Worm (Caenorhabditis elegans) whole organism, L3 larva: Measurements from ENCODE around the gene let-711.
A peak's percentile ranks its signal among the peaks of the same experiment; 100 is the strongest.

Experiments
- R02D3.7 ChIP-seq: fragments of 150-350 bp; optimal IDR thresholded peaks from 2 replicates; lab custom pipeline; 2014; ENCODE audit warnings: missing biosample characterization, missing genetic modification characterization
- ZK546.5 ChIP-seq: sonication (generic microtip); optimal IDR thresholded peaks from 2 replicates; lab custom pipeline; 2017; ENCODE audit warnings: missing biosample characterization, missing genetic modification characterization
- aly-2 ChIP-seq: fragments of 150-350 bp; optimal IDR thresholded peaks from 2 replicates; lab custom pipeline; 2014; ENCODE audit warnings: missing biosample characterization, missing genetic modification characterization
- ama-1 ChIP-seq: fragments of 150-350 bp; optimal IDR thresholded peaks from 2 replicates; lab custom pipeline; 2018
- ceh-16 ChIP-seq: sonication (generic microtip); optimal IDR thresholded peaks from 2 replicates; lab custom pipeline; 2017; ENCODE audit warnings: missing biosample characterization, missing genetic modification characterization
- ceh-28 ChIP-seq: fragments of 150-350 bp; optimal IDR thresholded peaks from 2 replicates; lab custom pipeline; 2014; ENCODE audit warnings: missing biosample characterization, missing genetic modification reagents, missing genetic modification characterization
- ceh-82 ChIP-seq: fragments of 150-350 bp; optimal IDR thresholded peaks from 2 replicates; lab custom pipeline; 2014; ENCODE audit warnings: missing biosample characterization, missing genetic modification characterization
- daf-12 ChIP-seq: fragments of 150-350 bp; optimal IDR thresholded peaks from 2 replicates; lab custom pipeline; 2014; ENCODE audit warnings: missing biosample characterization, missing genetic modification reagents, missing genetic modification characterization
- egl-27 ChIP-seq: sonication (generic microtip); optimal IDR thresholded peaks from 4 replicates; lab custom pipeline; 2017; ENCODE audit warnings: missing biosample characterization, missing genetic modification reagents, missing genetic modification characterization
- egl-5 ChIP-seq: fragments of 150-350 bp; optimal IDR thresholded peaks from 2 replicates; lab custom pipeline; 2017; ENCODE audit warnings: missing biosample characterization, missing genetic modification reagents, missing genetic modification characterization, inconsistent platforms
- elt-1 ChIP-seq: fragments of 150-350 bp; optimal IDR thresholded peaks from 2 replicates; lab custom pipeline; 2014; ENCODE audit warnings: missing biosample characterization, missing genetic modification characterization
- elt-2 ChIP-seq: sonication (generic microtip); optimal IDR thresholded peaks from 2 replicates; lab custom pipeline; 2016; ENCODE audit warnings: missing genetic modification reagents, mild to moderate bottlenecking, missing genetic modification characterization, missing compliant biosample characterization
- elt-3 ChIP-seq, 3 experiments: fragments of 150-350 bp in 1 of 3; sonication (generic microtip) in 2 of 3; optimal IDR thresholded peaks; 2 replicates in 2 of 3; 4 replicates in 1 of 3; lab custom pipeline; 2014 to 2017; ENCODE audit warnings: missing biosample characterization in 3 of 3, missing genetic modification characterization in 3 of 3
- eor-1 ChIP-seq, 2 experiments: fragments of 150-350 bp; optimal IDR thresholded peaks; 2 replicates each; lab custom pipeline; 2014 to 2018; ENCODE audit warnings: missing biosample characterization in 2 of 2, missing genetic modification characterization in 2 of 2
- fkh-10 ChIP-seq: sonication (generic microtip); optimal IDR thresholded peaks from 2 replicates; lab custom pipeline; 2017; ENCODE audit warnings: missing biosample characterization, missing genetic modification reagents, missing genetic modification characterization
- fkh-2 ChIP-seq: fragments of 150-350 bp; optimal IDR thresholded peaks from 2 replicates; lab custom pipeline; 2014; ENCODE audit warnings: missing biosample characterization, missing genetic modification reagents, missing genetic modification characterization
- fos-1 ChIP-seq: fragments of 150-350 bp; optimal IDR thresholded peaks from 2 replicates; lab custom pipeline; 2014; ENCODE audit warnings: missing biosample characterization, missing genetic modification characterization
- hmg-11 ChIP-seq: sonication (generic microtip); optimal IDR thresholded peaks from 2 replicates; lab custom pipeline; 2016; ENCODE audit warnings: missing genetic modification characterization, missing compliant biosample characterization
- jun-1 ChIP-seq: fragments of 150-350 bp; optimal IDR thresholded peaks from 2 replicates; lab custom pipeline; 2014; ENCODE audit warnings: missing biosample characterization, missing genetic modification reagents, missing genetic modification characterization
- lin-15B ChIP-seq: fragments of 150-350 bp; optimal IDR thresholded peaks from 2 replicates; lab custom pipeline; 2014; ENCODE audit warnings: missing biosample characterization, missing genetic modification characterization
- lin-39 ChIP-seq: fragments of 150-350 bp; optimal IDR thresholded peaks from 2 replicates; lab custom pipeline; 2018; ENCODE audit warnings: missing biosample characterization, missing genetic modification reagents, missing genetic modification characterization
- lsy-12 ChIP-seq: sonication (generic microtip); optimal IDR thresholded peaks from 2 replicates; lab custom pipeline; 2016; ENCODE audit warnings: mild to moderate bottlenecking, missing genetic modification characterization, missing compliant biosample characterization
- mdl-1 ChIP-seq: fragments of 150-350 bp; optimal IDR thresholded peaks from 2 replicates; lab custom pipeline; 2014; ENCODE audit warnings: missing biosample characterization, missing genetic modification characterization
- mml-1 ChIP-seq: fragments of 150-350 bp; sonication (generic microtip); optimal IDR thresholded peaks from 3 replicates; lab custom pipeline; 2014; ENCODE audit warnings: missing biosample characterization, missing genetic modification characterization
- nfya-1 ChIP-seq: sonication (generic microtip); optimal IDR thresholded peaks from 2 replicates; lab custom pipeline; 2017; ENCODE audit warnings: missing genetic modification characterization, mild to moderate bottlenecking, missing compliant biosample characterization, antibody characterized with exemption, moderate library complexity; ENCODE audit not compliant: insufficient read depth
- nhr-12 ChIP-seq: fragments of 150-350 bp; optimal IDR thresholded peaks from 2 replicates; lab custom pipeline; 2014; ENCODE audit warnings: missing biosample characterization, missing genetic modification characterization
- nhr-23 ChIP-seq: fragments of 150-350 bp; optimal IDR thresholded peaks from 2 replicates; lab custom pipeline; 2014; ENCODE audit warnings: missing biosample characterization, missing genetic modification reagents, missing genetic modification characterization
- nhr-237 ChIP-seq: fragments of 150-350 bp; optimal IDR thresholded peaks from 2 replicates; lab custom pipeline; 2014; ENCODE audit warnings: missing biosample characterization, missing genetic modification characterization
- nhr-25 ChIP-seq: sonication (generic microtip); optimal IDR thresholded peaks from 2 replicates; lab custom pipeline; 2017; ENCODE audit warnings: missing biosample characterization, missing genetic modification characterization
- nhr-28 ChIP-seq: fragments of 150-350 bp; optimal IDR thresholded peaks from 2 replicates; lab custom pipeline; 2014; ENCODE audit warnings: missing biosample characterization, missing genetic modification characterization
- nhr-43 ChIP-seq: sonication (generic microtip); optimal IDR thresholded peaks from 2 replicates; lab custom pipeline; 2016; ENCODE audit warnings: mild to moderate bottlenecking, missing genetic modification characterization, missing compliant biosample characterization; ENCODE audit not compliant: poor library complexity, severe bottlenecking
- nhr-76 ChIP-seq: fragments of 150-350 bp; sonication (generic microtip); optimal IDR thresholded peaks from 5 replicates; lab custom pipeline; 2014; ENCODE audit warnings: missing biosample characterization, missing genetic modification characterization
- nhr-77 ChIP-seq: fragments of 150-350 bp; optimal IDR thresholded peaks from 2 replicates; lab custom pipeline; 2014; ENCODE audit warnings: missing biosample characterization, missing genetic modification characterization
- pha-4 ChIP-seq: fragments of 150-350 bp; optimal IDR thresholded peaks from 2 replicates; lab custom pipeline; 2014; ENCODE audit warnings: missing biosample characterization, missing genetic modification reagents, missing genetic modification characterization
- pqm-1 ChIP-seq: fragments of 150-350 bp; optimal IDR thresholded peaks from 2 replicates; lab custom pipeline; 2017; ENCODE audit warnings: missing biosample characterization, missing genetic modification characterization, inconsistent platforms
- sea-2 ChIP-seq: fragments of 150-350 bp; sonication (generic microtip); optimal IDR thresholded peaks from 4 replicates; lab custom pipeline; 2014; ENCODE audit warnings: missing biosample characterization, missing genetic modification reagents, missing genetic modification characterization
- skn-1 ChIP-seq: fragments of 150-350 bp; optimal IDR thresholded peaks from 2 replicates; lab custom pipeline; 2014; ENCODE audit warnings: missing biosample characterization, missing genetic modification characterization
- snpc-4 ChIP-seq: fragments of 150-350 bp; optimal IDR thresholded peaks from 2 replicates; lab custom pipeline; 2014; ENCODE audit warnings: missing biosample characterization, missing genetic modification characterization
- tbx-2 ChIP-seq: sonication (generic microtip); optimal IDR thresholded peaks from 2 replicates; lab custom pipeline; 2016; ENCODE audit warnings: mild to moderate bottlenecking, missing genetic modification characterization, missing compliant biosample characterization
- unc-39 ChIP-seq: sonication (generic microtip); optimal IDR thresholded peaks from 4 replicates; lab custom pipeline; 2017; ENCODE audit warnings: missing biosample characterization, missing genetic modification characterization
- unc-62 ChIP-seq: fragments of 150-350 bp; sonication (generic microtip); optimal IDR thresholded peaks from 4 replicates; lab custom pipeline; 2014; ENCODE audit warnings: missing biosample characterization, missing genetic modification reagents, missing genetic modification characterization
- zag-1 ChIP-seq: fragments of 150-350 bp; optimal IDR thresholded peaks from 2 replicates; lab custom pipeline; 2014; ENCODE audit warnings: missing biosample characterization, missing genetic modification characterization
- ztf-11 ChIP-seq: fragments of 150-350 bp; optimal IDR thresholded peaks from 2 replicates; lab custom pipeline; 2014; ENCODE audit warnings: missing biosample characterization, missing genetic modification characterization
- ztf-4 ChIP-seq: fragments of 150-350 bp; optimal IDR thresholded peaks from 2 replicates; lab custom pipeline; 2014; ENCODE audit warnings: missing biosample characterization, missing genetic modification characterization

Gene let-711

DNA sequence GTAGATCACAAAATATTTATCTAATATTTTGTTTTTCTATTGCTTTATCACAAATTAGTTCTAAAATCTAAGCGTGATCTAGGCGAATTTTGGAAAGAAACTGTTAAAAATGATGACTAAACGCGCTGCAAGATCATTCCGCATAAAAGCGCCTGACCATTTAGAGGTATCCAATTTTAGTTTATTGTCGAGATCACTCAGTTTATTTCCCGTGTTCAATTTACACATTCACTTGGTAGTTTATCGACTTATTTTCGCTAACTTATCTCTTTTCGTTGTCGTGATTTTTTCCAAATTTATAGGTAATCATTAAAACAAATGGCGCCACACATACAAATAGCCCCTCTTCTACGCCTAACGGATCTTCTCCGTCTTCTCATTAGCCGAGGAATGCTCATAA lies 40.1 kb upstream of the let-711 start, which contains the start of gene T07E3.2:
Gene T07E3.2 (plus strand): TSS at position 301 of the 400 bp plus-strand sequence.
- TF ChIP-seq R02D3.7 (tag; lab: Kevin White, UChicago), result no peak
- no peak for TF ChIP-seq nhr-77
- no peak for TF ChIP-seq nhr-28 (tag; lab: Kevin White, UChicago)
- TF ChIP-seq unc-39 (tag; lab: Kevin White, UChicago), result no peak
- no peak for TF ChIP-seq nhr-237 (tag; lab: Kevin White, UChicago)
- TF ChIP-seq aly-2 (tag; lab: Kevin White, UChicago), result no peak
- no peak for TF ChIP-seq lin-39
- TF ChIP-seq ama-1 (lab: Kevin White, UChicago), result no peak
- TF ChIP-seq ZK546.5, result no peak
- no peak for TF ChIP-seq ceh-82 (tag; lab: Kevin White, UChicago)
- TF ChIP-seq sea-2 (GFP tag; lab: Kevin White, UChicago), result no peak
- TF ChIP-seq hmg-11 (tag; lab: Kevin White, UChicago), result no peak
- no peak for TF ChIP-seq lin-15B
- no peak for TF ChIP-seq ceh-16
- TF ChIP-seq elt-1 (tag; lab: Kevin White, UChicago), result no peak

- no peak for TF ChIP-seq nhr-23 (tag; lab: Kevin White, UChicago)
These were observed 34.1 kb upstream of the let-711 start, which contains the start of gene pdf-1 for ce11 chrIII:6912381-6912780. Gene pdf-1 (minus strand): TSS chrIII:6912481.

ce11 chrIII:6914840-6915239 lies 31.7 kb upstream of the let-711 start:
- TF ChIP-seq fkh-10 (GFP tag; lab: Kevin White, UChicago), result peak; percentile 31
- TF ChIP-seq elt-3 (tag; optimal IDR thresholded peaks at IDR 0.05; lab: Kevin White, UChicago), result no peak
- no peak for TF ChIP-seq lin-15B
- TF ChIP-seq fkh-2, result no peak
- no peak for TF ChIP-seq elt-1 (tag; lab: Kevin White, UChicago)
- no peak for TF ChIP-seq ceh-16
- TF ChIP-seq pqm-1, result no peak

DNA sequence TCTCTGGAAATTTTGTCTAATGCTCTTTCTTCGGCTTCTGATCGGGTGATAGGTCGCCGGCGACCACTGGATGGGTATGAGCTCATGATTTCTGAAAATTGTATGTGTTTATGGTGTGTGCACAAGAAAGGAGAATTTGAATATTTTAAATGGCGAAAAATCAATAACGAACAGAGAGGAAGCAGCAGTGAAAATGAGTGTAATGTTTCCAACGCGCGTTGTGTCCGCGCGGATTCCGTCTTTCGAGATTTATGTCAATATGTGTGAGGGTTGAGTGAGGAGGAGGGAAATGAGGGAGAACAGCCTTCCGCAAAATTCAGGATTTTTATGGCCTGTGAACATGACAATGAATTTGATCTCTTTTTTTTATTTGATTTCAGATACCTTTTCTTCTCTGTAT lies 17.8 kb upstream of the let-711 start, which contains the start of gene flap-1:
Gene flap-1 (minus strand): TSS at position 101 of the 400 bp plus-strand sequence.
- TF ChIP-seq nhr-77, result no peak

ce11 chrIII:6929558-6930167 lies 16.9 kb upstream of the let-711 start, which contains the start of gene inf-1:
Gene inf-1 (plus strand): TSS chrIII:6930134.
- TF ChIP-seq pha-4 (tag; lab: Kevin White, UChicago) (peak; percentile 68), pqm-1 (no peak), nhr-76 (tag; lab: Kevin White, UChicago) (no peak), nhr-25 (tag; lab: Kevin White, UChicago) (no peak), nhr-23 (tag; lab: Kevin White, UChicago) (peak; percentile 32), mml-1 (tag; lab: Kevin White, UChicago) (no peak), hmg-11 (tag; lab: Kevin White, UChicago) (no peak), skn-1 (tag; lab: Kevin White, UChicago) (no peak), eor-1 (tag; optimal IDR thresholded peaks at IDR 0.05; lab: Kevin White, UChicago) (no peak), ZK546.5 (no peak), tbx-2 (tag; lab: Kevin White, UChicago) (no peak), nfya-1 (peak; percentile 71), ceh-28 (tag; lab: Kevin White, UChicago) (no peak), nhr-12 (tag; lab: Kevin White, UChicago) (no peak), ama-1 (lab: Kevin White, UChicago) (no peak), unc-62 (GFP tag; lab: Kevin White, UChicago) (no peak), zag-1 (tag; lab: Kevin White, UChicago) (no peak), sea-2 (GFP tag; lab: Kevin White, UChicago) (no peak), elt-1 (tag; lab: Kevin White, UChicago) (no peak), egl-5 (tag; lab: Kevin White, UChicago) (no peak), egl-27 (tag; lab: Kevin White, UChicago) (no peak), fkh-10 (GFP tag; lab: Kevin White, UChicago) (no peak), elt-2 (tag; lab: Kevin White, UChicago) (peak; percentile 10), nhr-28 (tag; lab: Kevin White, UChicago) (no peak), daf-12 (tag; lab: Kevin White, UChicago) (no peak), ztf-4 (tag; lab: Kevin White, UChicago) (no peak), lsy-12 (tag; lab: Kevin White, UChicago) (no peak), aly-2 (tag; lab: Kevin White, UChicago) (no peak), nhr-237 (tag; lab: Kevin White, UChicago) (no peak), nhr-77 (no peak), ztf-11 (tag; lab: Kevin White, UChicago) (no peak), snpc-4 (tag; lab: Kevin White, UChicago) (no peak), nhr-43 (tag; lab: Kevin White, UChicago) (no peak), fos-1 (no peak), lin-15B (peak; percentile 92), elt-3 (tag; optimal IDR thresholded peaks at IDR 0.05; lab: Kevin White, UChicago) (no peak), jun-1 (tag; lab: Kevin White, UChicago) (no peak), mdl-1 (no peak)
